Fruit fly (Drosophila melanogaster): ENCODE results near the gene ZC3H3.

Gene ZC3H3

DNA sequence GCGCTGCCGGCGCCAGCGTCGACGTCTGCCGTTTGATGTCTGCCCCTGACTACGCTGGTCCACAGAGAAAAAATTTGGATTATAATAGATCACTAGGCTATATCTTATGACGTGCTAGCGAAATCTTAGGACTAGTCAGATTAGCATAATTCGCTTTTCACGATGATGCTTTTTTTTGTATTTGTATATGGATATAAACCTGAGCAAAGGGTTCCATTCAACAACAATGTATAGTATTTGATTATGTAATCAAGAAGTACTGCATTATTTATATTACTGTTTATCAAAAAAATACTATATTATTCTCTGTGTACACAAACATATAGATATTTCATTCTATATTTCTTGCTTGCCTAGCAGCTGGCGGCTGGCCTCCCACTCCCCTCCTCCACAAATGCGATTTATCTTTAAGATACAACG is 37.6 kb upstream of the ZC3H3 start (continued):
- peak; percentile 39 for TF ChIP-seq psq (GFP tag; optimal IDR thresholded peaks at IDR 0.05)
- peak; percentile 90 for TF ChIP-seq PHDP (tag; optimal IDR thresholded peaks at IDR 0.05)
- TF ChIP-seq CG12659 (GFP tag; optimal IDR thresholded peaks at IDR 0.05): peak; percentile 93
- peak; percentile 72; the same call in 1 of the 3 replicates for TF ChIP-seq gce (GFP tag; IDR thresholded peaks at IDR 0.05)
- TF ChIP-seq ranshi (GFP tag; IDR thresholded peaks at IDR 0.05): peak; percentile 73
- TF ChIP-seq zf30C (GFP tag; optimal IDR thresholded peaks at IDR 0.05): peak; percentile 75
- TF ChIP-seq Adf1 (GFP tag; IDR thresholded peaks at IDR 0.05): peak; percentile 85
- peak; percentile 81 for TF ChIP-seq mam (GFP tag; optimal IDR thresholded peaks at IDR 0.05)
- no peak for TF ChIP-seq CG15479 (GFP tag; optimal IDR thresholded peaks at IDR 0.05)
- TF ChIP-seq CG15696 (tag; optimal IDR thresholded peaks at IDR 0.05): peak; percentile 70
- TF ChIP-seq CG11695 (GFP tag; IDR thresholded peaks at IDR 0.05): peak; percentile 89
- no peak for TF ChIP-seq chinmo (GFP tag; IDR thresholded peaks at IDR 0.05; ENCODE audit: partially characterized antibody)
- TF ChIP-seq CG6854 (GFP tag; optimal IDR thresholded peaks at IDR 0.05): peak; percentile 83
- peak; percentile 88 for TF ChIP-seq lilli (GFP tag; optimal IDR thresholded peaks at IDR 0.05)
- TF ChIP-seq ATbp (GFP tag; optimal IDR thresholded peaks at IDR 0.05): peak; percentile 85
- TF ChIP-seq CG2889 (GFP tag; IDR thresholded peaks at IDR 0.05): peak; percentile 58; the same call in 1 of the 3 replicates
- TF ChIP-seq vnd (GFP tag; IDR thresholded peaks at IDR 0.05; ENCODE audit: partially characterized antibody): no peak
- peak; percentile 92 for TF ChIP-seq Ptx1 (GFP tag; IDR thresholded peaks at IDR 0.05)
- peak; percentile 68; the same call in 2 of the 3 replicates for TF ChIP-seq CG34422 (GFP tag; IDR thresholded peaks at IDR 0.05)
- peak; percentile 75 for TF ChIP-seq CG16863 (GFP tag; optimal IDR thresholded peaks at IDR 0.05)
- peak; percentile 72 for TF ChIP-seq CG7357 (GFP tag; IDR thresholded peaks at IDR 0.05)
- TF ChIP-seq crol (GFP tag; IDR thresholded peaks at IDR 0.05): peak; percentile 71
- peak; percentile 78 for TF ChIP-seq Hr3 (GFP tag; optimal IDR thresholded peaks at IDR 0.05)
- TF ChIP-seq pum (GFP tag; optimal IDR thresholded peaks at IDR 0.05): peak; percentile 59
- TF ChIP-seq CG12155 (GFP tag; optimal IDR thresholded peaks at IDR 0.05): peak; percentile 77
- peak; percentile 44 for TF ChIP-seq NC2β (GFP tag; optimal IDR thresholded peaks at IDR 0.05)
- peak; percentile 91 for TF ChIP-seq grau (tag; optimal IDR thresholded peaks at IDR 0.05)
- no peak for TF ChIP-seq CG16813 (GFP tag; IDR thresholded peaks at IDR 0.05; ENCODE audit: partially characterized antibody)
- TF ChIP-seq Hand (GFP tag; optimal IDR thresholded peaks at IDR 0.05): peak; percentile 59
- TF ChIP-seq Blimp-1 (GFP tag; optimal IDR thresholded peaks at IDR 0.05): peak; percentile 85
- peak; percentile 29 for TF ChIP-seq CG31365 (tag; optimal IDR thresholded peaks at IDR 0.05)
- TF ChIP-seq salm (tag; optimal IDR thresholded peaks at IDR 0.05): peak; percentile 76
- TF ChIP-seq Vsx1 (GFP tag; optimal IDR thresholded peaks at IDR 0.05): peak; percentile 74
- no peak for TF ChIP-seq CG42726 (GFP tag; IDR thresholded peaks at IDR 0.05; ENCODE audit: partially characterized antibody)
- peak; percentile 15; the same call in 1 of the 2 replicates for TF ChIP-seq sim (GFP tag; IDR thresholded peaks at IDR 0.05)
- peak; percentile 81 for TF ChIP-seq ind (GFP tag; optimal IDR thresholded peaks at IDR 0.05)
- TF ChIP-seq CG9797 (GFP tag; optimal IDR thresholded peaks at IDR 0.05): no peak
- TF ChIP-seq CG11093 (GFP tag; IDR thresholded peaks at IDR 0.05): peak; percentile 79; the same call in 2 of the 3 replicates
- peak; percentile 75 for TF ChIP-seq CG14710 (tag; optimal IDR thresholded peaks at IDR 0.05)
- TF ChIP-seq Deaf1 (tag; optimal IDR thresholded peaks at IDR 0.05): no peak
- peak; percentile 82 for TF ChIP-seq esg (GFP tag; conservative IDR thresholded peaks at IDR 0.05)
- peak; percentile 88 for TF ChIP-seq BtbVII (GFP tag; optimal IDR thresholded peaks at IDR 0.05)
- peak; percentile 74 for TF ChIP-seq HLH54F (GFP tag; optimal IDR thresholded peaks at IDR 0.05)
- TF ChIP-seq HLH4C (GFP tag; IDR thresholded peaks at IDR 0.05; ENCODE audit: partially characterized antibody): no peak
- TF ChIP-seq sd (tag; optimal IDR thresholded peaks at IDR 0.05): peak; percentile 67
- TF ChIP-seq MESR4 (GFP tag; optimal IDR thresholded peaks at IDR 0.05): no peak
- TF ChIP-seq C15 (GFP tag; IDR thresholded peaks at IDR 0.05): 0 out of 3 replicates have a peak, but pooled peaks have one; percentile 39
- TF ChIP-seq wek (GFP tag; optimal IDR thresholded peaks at IDR 0.05): peak; percentile 57
- TF ChIP-seq CG6765 (GFP tag; optimal IDR thresholded peaks at IDR 0.05): peak; percentile 91
- TF ChIP-seq ftz-f1 (GFP tag; optimal IDR thresholded peaks at IDR 0.05): no peak
